Worm (Caenorhabditis elegans) whole organism, L4 larva: ENCODE measurements around the gene K08D8.9.

ENCODE experiments used
- ama-1 ChIP-seq: fragments of 150-350 bp; optimal IDR thresholded peaks from 2 replicates; lab custom pipeline; 2014; ENCODE audit warnings: inconsistent platforms, mixed read lengths
- ces-1 ChIP-seq: fragments of 150-350 bp; sonication (generic microtip); optimal IDR thresholded peaks from 4 replicates; lab custom pipeline; 2014; ENCODE audit warnings: missing biosample characterization, missing genetic modification reagents, missing genetic modification characterization
- dmd-8 ChIP-seq: fragments of 200-800 bp; sonication (Bioruptor generic); IDR thresholded peaks from 2 replicates; pipeline ENCODE4 v1.3.6; 2022; ENCODE audit warnings: missing genetic modification characterization, missing compliant biosample characterization
- hmg-1.1 ChIP-seq: fragments of 200-800 bp; sonication (Bioruptor generic); IDR thresholded peaks from 2 replicates; pipeline ENCODE4 v1.3.6; 2022; ENCODE audit warnings: missing genetic modification reagents, missing genetic modification characterization, missing compliant biosample characterization

ce11 chrIV:12855248-12855647, 44.2 kb upstream of the K08D8.9 start, which contains the start of gene nstp-5:
- no peak for TF ChIP-seq ces-1 (GFP tag; lab: Kevin White, UChicago)
- TF ChIP-seq ama-1 (lab: Kevin White, UChicago): no peak
- no peak for TF ChIP-seq hmg-1.1 (GFP tag; lab: Robert Waterston, UW)
- TF ChIP-seq dmd-8: no peak
